Worm (Caenorhabditis elegans) whole organism, L4 larva: ENCODE data around the gene R12H7.4.
A peak's percentile ranks its signal among the peaks of the same experiment; 100 is the strongest.

Experiments used
- F10B5.3 ChIP-seq: sonication (generic microtip); optimal IDR thresholded peaks from 2 replicates; lab custom pipeline; 2016; ENCODE audit warnings: mild to moderate bottlenecking, missing genetic modification characterization, missing compliant biosample characterization
- F44E2.7 ChIP-seq: fragments of 200-800 bp; sonication (Bioruptor generic); IDR thresholded peaks from 2 replicates; pipeline ENCODE4 v2.1.2; 2022; ENCODE audit warnings: missing genetic modification characterization, missing compliant biosample characterization
- F49E8.2 ChIP-seq: sonication (generic microtip); optimal IDR thresholded peaks from 2 replicates; lab custom pipeline; 2016; ENCODE audit warnings: missing compliant biosample characterization, mild to moderate bottlenecking, missing genetic modification characterization, borderline replicate concordance
- ZK546.5 ChIP-seq, 2 experiments: sonication (generic microtip); optimal IDR thresholded peaks; 2 replicates each; lab custom pipeline; 2017; ENCODE audit warnings: missing biosample characterization in 2 of 2, missing genetic modification characterization in 2 of 2
- aha-1 ChIP-seq: fragments of 150-350 bp; peaks from one replicate; lab custom pipeline; 2014; ENCODE audit warnings: missing biosample characterization, missing genetic modification characterization
- ceh-62 ChIP-seq: sonication (generic microtip); optimal IDR thresholded peaks from 2 replicates; lab custom pipeline; 2017; ENCODE audit warnings: missing biosample characterization, missing genetic modification characterization
- ceh-82 ChIP-seq: sonication (generic microtip); optimal IDR thresholded peaks from 2 replicates; lab custom pipeline; 2017; ENCODE audit warnings: missing biosample characterization, missing genetic modification characterization
- daf-8 ChIP-seq: fragments of 200-800 bp; sonication (Bioruptor generic); IDR thresholded peaks from 2 replicates; pipeline ENCODE4 v1.3.6; 2022; ENCODE audit warnings: missing genetic modification characterization, missing compliant biosample characterization
- dmd-9 ChIP-seq: fragments of 200-800 bp; sonication (Bioruptor generic); IDR thresholded peaks from 2 replicates; pipeline ENCODE4 v1.3.6; 2022; ENCODE audit warnings: missing genetic modification reagents, missing genetic modification characterization, missing compliant biosample characterization
- egl-27 ChIP-seq: sonication (generic microtip); optimal IDR thresholded peaks from 3 replicates; lab custom pipeline; 2017; ENCODE audit warnings: missing biosample characterization, missing genetic modification reagents, missing genetic modification characterization
- egl-43 ChIP-seq: fragments of 200-800 bp; sonication (Bioruptor generic); IDR thresholded peaks from 2 replicates; pipeline ENCODE4 v1.3.6; 2022; ENCODE audit warnings: missing genetic modification reagents, missing genetic modification characterization, missing compliant biosample characterization
- fos-1 ChIP-seq: fragments of 150-350 bp; optimal IDR thresholded peaks from 2 replicates; lab custom pipeline; 2014; ENCODE audit warnings: missing biosample characterization, missing genetic modification characterization
- hlh-11 ChIP-seq: fragments of 200-800 bp; sonication (Bioruptor generic); optimal IDR thresholded peaks from 2 replicates; lab custom pipeline; 2018; ENCODE audit warnings: mild to moderate bottlenecking, missing genetic modification characterization, missing compliant biosample characterization
- lin-13 ChIP-seq: fragments of 150-350 bp; optimal IDR thresholded peaks from 2 replicates; lab custom pipeline; 2014; ENCODE audit warnings: missing biosample characterization, missing genetic modification reagents, missing genetic modification characterization
- lin-29 ChIP-seq: fragments of 200-800 bp; sonication (Bioruptor generic); IDR thresholded peaks from 2 replicates; pipeline ENCODE4 v1.3.6; 2022; ENCODE audit warnings: missing genetic modification reagents, missing genetic modification characterization, missing compliant biosample characterization
- lin-38 ChIP-seq: fragments of 200-800 bp; sonication (Bioruptor generic); IDR thresholded peaks from 2 replicates; pipeline ENCODE4 v1.3.6; 2022; ENCODE audit warnings: missing genetic modification reagents, missing genetic modification characterization, missing compliant biosample characterization
- lin-39 ChIP-seq: fragments of 150-350 bp; optimal IDR thresholded peaks from 2 replicates; lab custom pipeline; 2014; ENCODE audit warnings: missing biosample characterization, missing genetic modification reagents, missing genetic modification characterization
- lsy-2 ChIP-seq, 2 experiments: fragments of 150-350 bp in 1 of 2; sonication (generic microtip) in 1 of 2; optimal IDR thresholded peaks; 2 replicates each; lab custom pipeline; 2014 to 2017; ENCODE audit warnings: missing biosample characterization in 2 of 2, missing genetic modification characterization in 2 of 2
- madf-5 ChIP-seq, 2 experiments: fragments of 200-800 bp; sonication (Bioruptor generic); IDR thresholded peaks; 2 replicates each; pipeline ENCODE4 v1.3.6; 2022; ENCODE audit warnings: missing compliant biosample characterization in 2 of 2, missing genetic modification characterization in 2 of 2
- madf-9 ChIP-seq: fragments of 200-800 bp; sonication (Bioruptor generic); conservative IDR thresholded peaks from 2 replicates; pipeline ENCODE4 v1.3.6; 2022; ENCODE audit warnings: missing genetic modification reagents, missing genetic modification characterization, missing compliant biosample characterization
- mdl-1 ChIP-seq, 2 experiments: fragments of 150-350 bp in 1 of 2; sonication (generic microtip) in 1 of 2; optimal IDR thresholded peaks; 2 replicates each; lab custom pipeline; 2014 to 2017; ENCODE audit warnings: missing biosample characterization in 2 of 2, missing genetic modification characterization in 2 of 2
- mxl-3 ChIP-seq: fragments of 200-800 bp; sonication (Bioruptor generic); optimal IDR thresholded peaks from 2 replicates; lab custom pipeline; 2018; ENCODE audit warnings: mild to moderate bottlenecking, missing genetic modification characterization, missing compliant biosample characterization
- nhr-10 ChIP-seq: fragments of 150-350 bp; optimal IDR thresholded peaks from 2 replicates; lab custom pipeline; 2014; ENCODE audit warnings: missing biosample characterization, missing genetic modification characterization
- nhr-111 ChIP-seq: fragments of 200-800 bp; sonication (Bioruptor generic); optimal IDR thresholded peaks from 2 replicates; lab custom pipeline; 2018; ENCODE audit warnings: mild to moderate bottlenecking, missing genetic modification characterization, missing compliant biosample characterization
- nhr-42 ChIP-seq: fragments of 200-800 bp; sonication (Bioruptor generic); IDR thresholded peaks from 2 replicates; pipeline ENCODE4 v1.3.6; 2022; ENCODE audit warnings: missing genetic modification characterization, missing compliant biosample characterization
- nhr-76 ChIP-seq: fragments of 150-350 bp; optimal IDR thresholded peaks from 2 replicates; lab custom pipeline; 2014; ENCODE audit warnings: missing biosample characterization, missing genetic modification characterization
- saeg-2 ChIP-seq: fragments of 200-800 bp; sonication (Bioruptor generic); IDR thresholded peaks from 2 replicates; pipeline ENCODE4 v1.3.6; 2022; ENCODE audit warnings: missing genetic modification reagents, missing genetic modification characterization, missing compliant biosample characterization
- set-16 ChIP-seq: fragments of 200-800 bp; sonication (Bioruptor generic); IDR thresholded peaks from 2 replicates; pipeline ENCODE4 v1.3.6; 2022; ENCODE audit warnings: missing genetic modification reagents, missing genetic modification characterization, missing compliant biosample characterization
- snpc-1.2 ChIP-seq: fragments of 200-800 bp; sonication (Bioruptor generic); IDR thresholded peaks from 2 replicates; pipeline ENCODE4 v1.3.6; 2022; ENCODE audit warnings: missing genetic modification reagents, missing genetic modification characterization, missing compliant biosample characterization
- tra-1 ChIP-seq: fragments of 200-800 bp; sonication (Bioruptor generic); IDR thresholded peaks from 2 replicates; pipeline ENCODE4 v1.3.6; 2022; ENCODE audit warnings: missing genetic modification reagents, missing genetic modification characterization, missing compliant biosample characterization
- unc-39 ChIP-seq: sonication (generic microtip); optimal IDR thresholded peaks from 2 replicates; lab custom pipeline; 2017; ENCODE audit warnings: missing biosample characterization, missing genetic modification characterization
- unc-62 ChIP-seq, 3 experiments: fragments of 150-350 bp in 1 of 3; sonication (generic microtip); optimal IDR thresholded peaks in 2 of 3; peaks in 1 of 3; 1 replicate in 1 of 3; 2 replicates in 2 of 3; lab custom pipeline; 2014 to 2017; ENCODE audit warnings: missing biosample characterization in 3 of 3, missing genetic modification characterization in 3 of 3, missing genetic modification reagents in 3 of 3, missing genotype in 1 of 3
- zfp-2 ChIP-seq: sonication (generic microtip); optimal IDR thresholded peaks from 2 replicates; lab custom pipeline; 2016; ENCODE audit warnings: mild to moderate bottlenecking, missing genetic modification characterization, missing compliant biosample characterization
- zip-11 ChIP-seq: fragments of 200-800 bp; sonication (Bioruptor generic); IDR thresholded peaks from 2 replicates; pipeline ENCODE4 v1.3.6; 2022; ENCODE audit warnings: missing genetic modification characterization, missing compliant biosample characterization
- ztf-11 ChIP-seq: fragments of 150-350 bp; optimal IDR thresholded peaks from 2 replicates; lab custom pipeline; 2014; ENCODE audit warnings: missing biosample characterization, missing genetic modification characterization

Gene R12H7.4

ce11 chrX:13178347-13178746, 38.6 kb upstream of the R12H7.4 start, which contains the start of gene nlp-3:
Gene nlp-3 (minus strand): TSS chrX:13178447.
- no peak for TF ChIP-seq F44E2.7 (GFP tag; lab: Robert Waterston, UW)
- no peak for TF ChIP-seq hlh-11 (tag; lab: Kevin White, UChicago)
- TF ChIP-seq, all 104 proteins: peak for 0

- TF ChIP-seq zip-11 (GFP tag; lab: Robert Waterston, UW) = no peak
- TF ChIP-seq unc-39 (tag; lab: Kevin White, UChicago) = no peak
- no peak for TF ChIP-seq aha-1
- no peak for TF ChIP-seq egl-27 (tag; lab: Kevin White, UChicago)
- TF ChIP-seq nhr-42 = no peak
- TF ChIP-seq F10B5.3 (tag; lab: Kevin White, UChicago) = no peak
- TF ChIP-seq ceh-82 (tag; lab: Kevin White, UChicago) = no peak
- no peak for TF ChIP-seq madf-9 (GFP tag; lab: Robert Waterston, UW)
- no peak for TF ChIP-seq saeg-2
- no peak for TF ChIP-seq nhr-10 (tag; lab: Kevin White, UChicago)
- TF ChIP-seq F49E8.2 (tag; lab: Kevin White, UChicago) = no peak
- TF ChIP-seq snpc-1.2 (GFP tag; lab: Robert Waterston, UW) = no peak
- TF ChIP-seq zfp-2 (tag; lab: Kevin White, UChicago) = no peak
- TF ChIP-seq fos-1 = no peak
- TF ChIP-seq lin-29 (GFP tag; lab: Robert Waterston, UW) = no peak
These were observed 34.9 kb upstream of the R12H7.4 start for ce11 chrX:13182012-13182411.

- no peak for TF ChIP-seq ZK546.5 (tag; optimal IDR thresholded peaks at IDR 0.05; lab: Kevin White, UChicago)
- no peak for TF ChIP-seq unc-62 (GFP tag; optimal IDR thresholded peaks at IDR 0.05 in 1 of 2; lab: Kevin White, UChicago)
- no peak for TF ChIP-seq unc-62 (tag; optimal IDR thresholded peaks at IDR 0.05; lab: Kevin White, UChicago)
- no peak for TF ChIP-seq zip-11 (GFP tag; lab: Robert Waterston, UW)
- TF ChIP-seq snpc-1.2 (GFP tag; lab: Robert Waterston, UW) = no peak
- TF ChIP-seq hlh-11 (tag; lab: Kevin White, UChicago) = no peak
- TF ChIP-seq ceh-62 (tag; lab: Kevin White, UChicago) = no peak
- TF ChIP-seq dmd-9 (GFP tag; lab: Robert Waterston, UW) = no peak
- TF ChIP-seq F44E2.7 (GFP tag; lab: Robert Waterston, UW) = no peak
- no peak for TF ChIP-seq mdl-1 (tag; optimal IDR thresholded peaks at IDR 0.05; lab: Kevin White, UChicago)
- no peak for TF ChIP-seq daf-8 (GFP tag; lab: Robert Waterston, UW)
- no peak for TF ChIP-seq fos-1
- no peak for TF ChIP-seq nhr-76 (tag; lab: Kevin White, UChicago)
- no peak for TF ChIP-seq F10B5.3 (tag; lab: Kevin White, UChicago)
- no peak for TF ChIP-seq egl-43
- no peak for TF ChIP-seq lsy-2 (tag; optimal IDR thresholded peaks at IDR 0.05; lab: Kevin White, UChicago)
- no peak for TF ChIP-seq tra-1 (GFP tag; lab: Robert Waterston, UW)
- TF ChIP-seq, all 104 proteins: peak for 0
These were observed 27.0 kb upstream of the R12H7.4 start, which contains the start of gene cwp-5 for ce11 chrX:13189861-13190260. Gene cwp-5 (minus strand): TSS chrX:13189961.

- TF ChIP-seq mxl-3 (GFP tag; lab: Kevin White, UChicago) (no peak), nhr-111 (no peak), zip-11 (GFP tag; lab: Robert Waterston, UW) (no peak)
These were observed 26.0 kb upstream of the R12H7.4 start, which contains the start of gene gpa-6 for ce11 chrX:13190912-13191311. Gene gpa-6 (plus strand): TSS chrX:13191212.

- TF ChIP-seq ceh-62 (tag; lab: Kevin White, UChicago) (no peak), set-16 (GFP tag; lab: Robert Waterston, UW) (no peak), unc-62 (GFP tag; optimal IDR thresholded peaks at IDR 0.05 in 1 of 2; lab: Kevin White, UChicago) (peak in 1 of 2 experiments; percentile 64), unc-62 (tag; optimal IDR thresholded peaks at IDR 0.05; lab: Kevin White, UChicago) (no peak), ztf-11 (tag; lab: Kevin White, UChicago) (no peak), lin-13 (GFP tag; lab: Kevin White, UChicago) (no peak), madf-5 (GFP tag; IDR thresholded peaks at IDR 0.05; lab: Robert Waterston, UW) (no peak), lin-38 (GFP tag; lab: Robert Waterston, UW) (no peak), lin-39 (no peak)
- TF ChIP-seq, all 104 proteins: peak for 1
These were observed 18.8 kb upstream of the R12H7.4 start for ce11 chrX:13198134-13198533.
